Fruit fly (Drosophila melanogaster): Measurements from ENCODE around the gene Diedel.

The Diedel gene

dm6 chr3R:29478952-29479538, 14.6 kb upstream of the Diedel start (continued):
- TF ChIP-seq nau (GFP tag; optimal IDR thresholded peaks at IDR 0.05) = peak; percentile 60
- TF ChIP-seq CG13424 (tag; optimal IDR thresholded peaks at IDR 0.05) = peak; percentile 74
- TF ChIP-seq pnt (GFP tag; optimal IDR thresholded peaks at IDR 0.05) = peak; percentile 7
- TF ChIP-seq CG33557 (GFP tag; optimal IDR thresholded peaks at IDR 0.05) = no peak
- no peak for TF ChIP-seq gsb-n (tag; optimal IDR thresholded peaks at IDR 0.05)
- TF ChIP-seq CG6254 (GFP tag; optimal IDR thresholded peaks at IDR 0.05) = peak; percentile 23
- TF ChIP-seq pita (GFP tag; optimal IDR thresholded peaks at IDR 0.05) = no peak
- TF ChIP-seq jumu (GFP tag; optimal IDR thresholded peaks at IDR 0.05) = peak; percentile 8
- TF ChIP-seq Fer3 (tag; optimal IDR thresholded peaks at IDR 0.05) = peak; percentile 74
- peak; percentile 61; the same call in 2 of the 3 replicates for TF ChIP-seq zfh1 (GFP tag; IDR thresholded peaks at IDR 0.05)
- peak; percentile 6 for TF ChIP-seq Hsf (GFP tag; optimal IDR thresholded peaks at IDR 0.05)
- TF ChIP-seq lab (GFP tag; optimal IDR thresholded peaks at IDR 0.05) = peak; percentile 77
- peak; percentile 45 for TF ChIP-seq klu (GFP tag; IDR thresholded peaks at IDR 0.05)
- no peak for TF ChIP-seq en (GFP tag; optimal IDR thresholded peaks at IDR 0.05)
- no peak for TF ChIP-seq CG16815 (GFP tag; optimal IDR thresholded peaks at IDR 0.05)
- no peak for TF ChIP-seq lov (optimal IDR thresholded peaks at IDR 0.05)
- TF ChIP-seq lov (GFP tag; IDR thresholded peaks at IDR 0.05) = no peak
- peak in 1 of 2 experiments; percentile 56 for TF ChIP-seq Trl (optimal IDR thresholded peaks at IDR 0.05)
- no peak for TF ChIP-seq Trl (GFP tag; optimal IDR thresholded peaks at IDR 0.05)
- TF ChIP-seq CG33213 (GFP tag; optimal IDR thresholded peaks at IDR 0.05) = no peak
- TF ChIP-seq crc (GFP tag; optimal IDR thresholded peaks at IDR 0.05) = no peak
- TF ChIP-seq CG11560 (tag; IDR thresholded peaks at IDR 0.05) = no peak
- peak; percentile 61 for TF ChIP-seq Dip3 (GFP tag; optimal IDR thresholded peaks at IDR 0.05)
- TF ChIP-seq Optix (GFP tag; IDR thresholded peaks at IDR 0.05) = 0 out of 3 replicates have a peak, but pooled peaks have one; percentile 6
- TF ChIP-seq disco-r (GFP tag; optimal IDR thresholded peaks at IDR 0.05) = no peak
- no peak for TF ChIP-seq Six4 (GFP tag; optimal IDR thresholded peaks at IDR 0.05)
- TF ChIP-seq Oli (tag; optimal IDR thresholded peaks at IDR 0.05) = peak; percentile 76
- TF ChIP-seq CG8281 (tag; optimal IDR thresholded peaks at IDR 0.05) = peak; percentile 12
- TF ChIP-seq D (optimal IDR thresholded peaks at IDR 0.05) = no peak
- peak; percentile 36 for TF ChIP-seq D (GFP tag; optimal IDR thresholded peaks at IDR 0.05)
- TF ChIP-seq exex (tag; optimal IDR thresholded peaks at IDR 0.05) = peak; percentile 54
- peak; percentile 71 for TF ChIP-seq Abd-B (GFP tag; optimal IDR thresholded peaks at IDR 0.05)
- TF ChIP-seq prd (optimal IDR thresholded peaks at IDR 0.05) = no peak
- peak; percentile 76 for TF ChIP-seq prd (GFP tag; IDR thresholded peaks at IDR 0.05)
- no peak for TF ChIP-seq Sry-β (GFP tag; optimal IDR thresholded peaks at IDR 0.05)
- no peak for TF ChIP-seq ash1 (GFP tag; optimal IDR thresholded peaks at IDR 0.05)
- peak in 1 of 2 experiments; percentile 78 for TF ChIP-seq crp (GFP tag; optimal IDR thresholded peaks at IDR 0.05)
- no peak for TF ChIP-seq maf-S (GFP tag; optimal IDR thresholded peaks at IDR 0.05)
- TF ChIP-seq CG6654 (GFP tag; optimal IDR thresholded peaks at IDR 0.05) = no peak
- TF ChIP-seq slp2 (GFP tag; optimal IDR thresholded peaks at IDR 0.05) = peak; percentile 33
- no peak for TF ChIP-seq grn (GFP tag; optimal IDR thresholded peaks at IDR 0.05)
- peak; percentile 59; the same call in 1 of the 2 replicates for TF ChIP-seq Oaz (GFP tag; IDR thresholded peaks at IDR 0.05)
- no peak for TF ChIP-seq CG2202 (tag; optimal IDR thresholded peaks at IDR 0.05)
- TF ChIP-seq Jarid2 (GFP tag; optimal IDR thresholded peaks at IDR 0.05) = peak; percentile 76
- TF ChIP-seq CG34422 (GFP tag; IDR thresholded peaks at IDR 0.05) = peak; percentile 46
- TF ChIP-seq onecut (GFP tag; IDR thresholded peaks at IDR 0.05) = 0 out of 2 replicates have a peak, but pooled peaks have one; percentile 46
- peak; percentile 36 for TF ChIP-seq Bteb2 (GFP tag; optimal IDR thresholded peaks at IDR 0.05)
- no peak for TF ChIP-seq peb (GFP tag; IDR thresholded peaks at IDR 0.05)
- peak; percentile 31 to 39 for TF ChIP-seq dpn (GFP tag; optimal IDR thresholded peaks at IDR 0.05)
- peak; percentile 5 for TF ChIP-seq dm (GFP tag; optimal IDR thresholded peaks at IDR 0.05)
- no peak for TF ChIP-seq eve (GFP tag; optimal IDR thresholded peaks at IDR 0.05)
